Worm (Caenorhabditis elegans) whole organism, L4/young adult: ENCODE results near the gene mrps-17.

Experiments used
- W03F9.2 ChIP-seq: fragments of 150-350 bp; optimal IDR thresholded peaks from 2 replicates; lab custom pipeline; 2014; ENCODE audit warnings: missing biosample characterization, missing genetic modification characterization
- dao-5 ChIP-seq: sonication (generic microtip); optimal IDR thresholded peaks from 2 replicates; lab custom pipeline; 2016; ENCODE audit warnings: missing genotype, missing genetic modification characterization, moderate library complexity, missing compliant biosample characterization
- him-1 ChIP-seq: sonication (generic microtip); optimal IDR thresholded peaks from 2 replicates; lab custom pipeline; 2016; ENCODE audit warnings: missing genotype, missing genetic modification reagents, missing genetic modification characterization, missing compliant biosample characterization

- TF ChIP-seq dao-5 (tag; lab: Kevin White, UChicago) (no peak), him-1 (tag; lab: Kevin White, UChicago) (no peak), W03F9.2 (no peak)
Measured at ce11 chrIII:6419409-6419944, 12.1 kb downstream of the mrps-17 start, which contains the start of gene atgl-1.
